Worm (Caenorhabditis elegans): Measurements from ENCODE around the gene obr-2.

ce11 chrV:15052368-15052767, 38.3 kb upstream of the obr-2 start, which contains the start of the genes fbxa-82 and C25D7.5:
- TF ChIP-seq F57A8.1 (GFP tag; optimal IDR thresholded peaks at IDR 0.05) (no peak), hmg-20 (GFP tag; IDR thresholded peaks at IDR 0.05) (no peak), sea-2 (GFP tag; IDR thresholded peaks at IDR 0.05) (no peak), ama-1 (optimal IDR thresholded peaks at IDR 0.05) (no peak), ama-1 (GFP tag; optimal IDR thresholded peaks at IDR 0.05) (no peak), nhr-27 (tag; optimal IDR thresholded peaks at IDR 0.05) (no peak), nfya-1 (tag; optimal IDR thresholded peaks at IDR 0.05; ENCODE audit: borderline replicate concordance, insufficient read depth) (no peak), unc-62 (GFP tag; optimal IDR thresholded peaks at IDR 0.05) (no peak), ceh-79 (tag; optimal IDR thresholded peaks at IDR 0.05) (no peak), B0261.1 (tag; optimal IDR thresholded peaks at IDR 0.05) (no peak), K12H6.12 (tag; optimal IDR thresholded peaks at IDR 0.05) (no peak), B0336.3 (GFP tag; IDR thresholded peaks at IDR 0.05) (no peak), rcor-1 (GFP tag; IDR thresholded peaks at IDR 0.05) (no peak), ztf-18 (tag; optimal IDR thresholded peaks at IDR 0.05) (no peak)
